Fruit fly (Drosophila melanogaster) whole organism, pupa: Measurements from ENCODE around the gene CCDC53.

Experiments
- CG10348 ChIP-seq: fragments of 200-800 bp; sonication (Bioruptor generic); IDR thresholded peaks from 2 replicates; pipeline ENCODE4 v1.3.6; 2022; ENCODE audit warnings: missing biosample characterization, missing genetic modification characterization
- CG12605 ChIP-seq: fragments of 200-800 bp; sonication (Bioruptor generic); IDR thresholded peaks from 2 replicates; pipeline ENCODE4 v1.3.6; 2022; ENCODE audit warnings: missing biosample characterization, missing genetic modification characterization
- CG13204 ChIP-seq: fragments of 200-800 bp; sonication (Bioruptor generic); optimal IDR thresholded peaks from 2 replicates; lab custom pipeline; 2018; ENCODE audit warnings: missing biosample characterization, mild to moderate bottlenecking, missing genetic modification characterization, moderate library complexity
- CG14655 ChIP-seq: fragments of 200-800 bp; sonication (Bioruptor generic); optimal IDR thresholded peaks from 3 replicates; lab custom pipeline; 2017; ENCODE audit warnings: mild to moderate bottlenecking, missing biosample characterization, missing genetic modification reagents, missing genetic modification characterization
- CG15710 ChIP-seq: fragments of 200-800 bp; sonication (Bioruptor generic); optimal IDR thresholded peaks from 2 replicates; lab custom pipeline; 2018; ENCODE audit warnings: missing biosample characterization, mild to moderate bottlenecking, missing genetic modification characterization, moderate library complexity
- CG17806 ChIP-seq: fragments of 200-800 bp; sonication (Bioruptor generic); optimal IDR thresholded peaks from 2 replicates; lab custom pipeline; 2018; ENCODE audit warnings: missing biosample characterization, mild to moderate bottlenecking, missing genetic modification characterization, moderate library complexity
- CG32121 ChIP-seq: fragments of 200-800 bp; sonication (Bioruptor generic); IDR thresholded peaks from 2 replicates; pipeline ENCODE4 v1.3.6; 2022; ENCODE audit warnings: missing biosample characterization, missing genetic modification characterization
- CG34367 ChIP-seq: fragments of 200-800 bp; sonication (Bioruptor generic); optimal IDR thresholded peaks from 2 replicates; lab custom pipeline; 2018; ENCODE audit warnings: missing biosample characterization, mild to moderate bottlenecking, missing genetic modification characterization
- CG4496 ChIP-seq: fragments of 200-800 bp; sonication (Bioruptor generic); IDR thresholded peaks from 3 replicates; pipeline ENCODE4 v1.3.6; 2022; ENCODE audit warnings: missing biosample characterization, missing genetic modification characterization
- CG8159 ChIP-seq: fragments of 200-800 bp; sonication (Bioruptor generic); optimal IDR thresholded peaks from 3 replicates; lab custom pipeline; 2018; ENCODE audit warnings: missing biosample characterization, mild to moderate bottlenecking, missing genetic modification characterization, moderate library complexity
- CG8301 ChIP-seq: fragments of 200-800 bp; sonication (Bioruptor generic); optimal IDR thresholded peaks from 2 replicates; lab custom pipeline; 2018; ENCODE audit warnings: missing biosample characterization, mild to moderate bottlenecking, missing genetic modification characterization
- CG9948 ChIP-seq: fragments of 200-800 bp; sonication (Bioruptor generic); optimal IDR thresholded peaks from 2 replicates; lab custom pipeline; 2018; ENCODE audit warnings: missing biosample characterization, mild to moderate bottlenecking, missing genetic modification characterization, moderate library complexity
- D1 ChIP-seq: fragments of 200-800 bp; sonication (Bioruptor generic); optimal IDR thresholded peaks from 2 replicates; lab custom pipeline; 2018; ENCODE audit warnings: missing biosample characterization, mild to moderate bottlenecking, missing genetic modification characterization, moderate library complexity
- EcR ChIP-seq: fragments of 200-800 bp; sonication (Bioruptor generic); optimal IDR thresholded peaks from 3 replicates; lab custom pipeline; 2019; ENCODE audit warnings: missing biosample characterization, missing genetic modification characterization, mild to moderate bottlenecking, moderate library complexity, missing genetic modification reagents
- Ets98B ChIP-seq: fragments of 200-800 bp; sonication (Bioruptor generic); IDR thresholded peaks from 2 replicates; pipeline ENCODE4 v1.3.6; 2022; ENCODE audit warnings: missing biosample characterization, missing genetic modification characterization
- Pif1A ChIP-seq: fragments of 200-800 bp; sonication (Bioruptor generic); optimal IDR thresholded peaks from 3 replicates; lab custom pipeline; 2016; ENCODE audit warnings: missing biosample characterization, missing genetic modification characterization
- Pif1B ChIP-seq: fragments of 200-800 bp; sonication (Bioruptor generic); optimal IDR thresholded peaks from 3 replicates; lab custom pipeline; 2016; ENCODE audit warnings: missing biosample characterization, missing genetic modification characterization
- Snoo ChIP-seq: fragments of 200-800 bp; sonication (Bioruptor generic); optimal IDR thresholded peaks from 3 replicates; lab custom pipeline; 2017; ENCODE audit warnings: missing biosample characterization, mild to moderate bottlenecking, missing genetic modification characterization, inconsistent platforms
- fd96Ca ChIP-seq: fragments of 200-800 bp; sonication (Bioruptor generic); IDR thresholded peaks from 3 replicates; pipeline ENCODE4 v1.3.6; 2022; ENCODE audit warnings: missing biosample characterization, missing genetic modification characterization
- gl ChIP-seq: fragments of 200-800 bp; sonication (Bioruptor generic); optimal IDR thresholded peaks from 2 replicates; lab custom pipeline; 2018; ENCODE audit warnings: missing biosample characterization, mild to moderate bottlenecking, missing genetic modification characterization
- rn ChIP-seq: fragments of 200-800 bp; sonication (Bioruptor generic); IDR thresholded peaks from 2 replicates; pipeline ENCODE4 v1.3.6; 2022; ENCODE audit warnings: missing biosample characterization, missing genetic modification characterization

Gene CCDC53

DNA sequence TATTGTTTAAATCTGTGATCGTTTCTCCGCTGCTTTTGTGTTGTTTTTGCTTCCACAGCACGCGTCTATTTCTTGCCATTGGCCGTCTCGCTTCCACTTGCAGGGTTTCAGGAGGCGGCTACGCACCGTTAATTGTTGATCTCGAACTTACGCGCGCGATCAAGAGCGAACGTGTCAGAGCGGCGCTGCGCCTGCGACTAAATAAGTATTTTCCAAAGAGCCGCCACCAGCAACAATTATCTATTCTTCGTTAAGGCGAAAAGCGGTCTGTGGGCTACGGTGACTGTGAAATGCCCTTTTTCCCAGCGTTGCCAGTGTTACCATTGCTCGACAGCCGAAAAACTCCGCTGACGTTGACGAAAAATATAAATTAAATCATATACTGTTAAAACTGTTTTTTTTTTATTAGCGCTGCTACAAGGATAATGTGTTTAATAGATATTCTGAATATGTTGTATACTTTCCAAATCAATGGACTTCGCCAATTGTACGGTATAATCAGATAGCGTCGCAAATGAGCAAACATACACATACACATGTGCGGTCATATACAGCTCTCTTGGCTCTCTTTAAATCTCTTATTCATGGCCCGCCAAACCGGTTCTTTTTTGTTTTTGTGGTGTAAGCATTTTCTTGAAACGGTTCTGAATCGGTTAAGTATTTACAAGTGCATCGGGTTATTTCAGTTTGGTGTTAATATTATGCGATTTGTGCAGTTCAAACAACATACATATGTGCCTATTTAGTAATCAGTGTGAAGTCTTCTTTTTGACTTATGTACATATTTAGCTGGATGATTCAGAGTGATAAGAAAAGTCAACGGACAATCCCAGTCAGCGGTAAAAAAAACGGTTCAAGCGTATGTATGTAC, 46.7 kb upstream of the CCDC53 start, which contains the start of gene pes:
Gene pes, minus strand, starts transcription at position 201 of the 871 bp plus-strand sequence.
- TF ChIP-seq CG34367 (tag; lab: Kevin White, UChicago) = peak; percentile 61
- peak; percentile 85 for TF ChIP-seq Ets98B
- peak; percentile 94 for TF ChIP-seq CG8159 (tag; lab: Kevin White, UChicago)
- TF ChIP-seq CG4496 = peak; percentile 93
- peak; percentile 94 for TF ChIP-seq CG32121
- peak; percentile 97 for TF ChIP-seq Pif1B (GFP tag; lab: Kevin White, UChicago)
- TF ChIP-seq CG13204 (GFP tag; lab: Kevin White, UChicago) = peak; percentile 51
- TF ChIP-seq EcR (GFP tag; lab: Kevin White, UChicago) = peak; percentile 75
- peak; percentile 91 for TF ChIP-seq Snoo
- TF ChIP-seq fd96Ca (GFP tag; lab: Robert Waterston, UW) = peak; percentile 96
- no peak for TF ChIP-seq CG12605 (GFP tag; lab: Robert Waterston, UW)
- TF ChIP-seq Pif1A (GFP tag; lab: Kevin White, UChicago) = peak; percentile 97
- peak; percentile 86 for TF ChIP-seq CG17806
- TF ChIP-seq gl (tag; lab: Kevin White, UChicago) = peak; percentile 75
- TF ChIP-seq CG10348 (GFP tag; lab: Robert Waterston, UW) = no peak; the same call in 1 of the 2 replicates
- peak; percentile 89 for TF ChIP-seq CG9948
- peak; percentile 91 for TF ChIP-seq D1 (tag; lab: Kevin White, UChicago)
- no peak for TF ChIP-seq CG15710
- peak; percentile 90 for TF ChIP-seq CG8301 (tag; lab: Kevin White, UChicago)
- peak; percentile 81 for TF ChIP-seq rn (GFP tag; lab: Robert Waterston, UW)
- peak; percentile 93 for TF ChIP-seq CG14655

DNA sequence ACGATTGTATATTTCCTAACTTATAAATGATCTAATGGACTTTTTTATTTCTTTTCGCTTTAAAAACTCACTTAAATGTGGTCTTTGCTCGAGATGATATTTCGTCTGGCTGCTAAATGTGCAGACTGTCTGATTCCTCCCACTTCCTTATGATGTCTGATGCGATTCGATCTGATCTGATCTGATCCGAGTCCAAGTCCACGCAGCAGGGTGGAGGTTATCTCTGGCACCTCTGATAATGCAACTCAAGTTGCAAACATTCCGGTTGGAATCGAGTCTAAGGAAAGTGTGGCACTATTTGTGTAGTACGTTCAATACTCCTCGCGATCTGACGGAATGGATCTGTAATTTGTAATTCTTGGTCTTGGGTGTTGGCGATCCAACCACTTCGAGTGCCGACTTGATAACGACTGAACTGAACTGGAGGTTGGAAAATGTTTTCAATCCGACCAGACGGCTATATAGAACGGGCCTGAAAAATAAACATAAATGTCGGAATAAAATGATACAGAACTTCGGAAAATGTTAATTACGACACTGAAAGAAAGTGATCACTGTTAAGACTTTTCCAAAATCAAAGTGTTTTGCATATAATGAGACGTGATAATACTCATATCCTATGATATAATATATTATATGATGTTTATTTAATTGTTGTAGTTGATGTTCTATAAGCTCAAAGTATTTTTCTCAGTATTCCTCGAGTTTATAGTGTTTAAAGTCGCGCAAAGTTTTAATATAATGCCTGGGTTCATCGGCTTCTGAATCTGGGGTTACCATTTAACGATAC, 43.4 kb upstream of the CCDC53 start:
- no peak; the same call in 1 of the 2 replicates for TF ChIP-seq Ets98B
- TF ChIP-seq CG9948 = peak; percentile 43
- TF ChIP-seq D1 (tag; lab: Kevin White, UChicago) = no peak
- TF ChIP-seq CG8159 (tag; lab: Kevin White, UChicago) = peak; percentile 74
- no peak for TF ChIP-seq CG13204 (GFP tag; lab: Kevin White, UChicago)
- peak; percentile 33 for TF ChIP-seq CG15710
- no peak for TF ChIP-seq rn (GFP tag; lab: Robert Waterston, UW)
- no peak for TF ChIP-seq Snoo
- no peak for TF ChIP-seq CG4496
- peak; percentile 52; the same call in 1 of the 2 replicates for TF ChIP-seq CG32121
- TF ChIP-seq Pif1B (GFP tag; lab: Kevin White, UChicago) = no peak
- peak; percentile 53 for TF ChIP-seq CG8301 (tag; lab: Kevin White, UChicago)
- TF ChIP-seq CG14655 = peak; percentile 67
- peak; percentile 64 for TF ChIP-seq CG17806
- TF ChIP-seq CG12605 (GFP tag; lab: Robert Waterston, UW) = 0 out of 2 replicates have a peak, but pooled peaks have one; percentile 16
- peak; percentile 39 for TF ChIP-seq CG34367 (tag; lab: Kevin White, UChicago)
- no peak for TF ChIP-seq Pif1A (GFP tag; lab: Kevin White, UChicago)
- no peak for TF ChIP-seq CG10348 (GFP tag; lab: Robert Waterston, UW)
- TF ChIP-seq gl (tag; lab: Kevin White, UChicago) = no peak
- TF ChIP-seq fd96Ca (GFP tag; lab: Robert Waterston, UW) = no peak
- TF ChIP-seq EcR (GFP tag; lab: Kevin White, UChicago) = peak; percentile 21

DNA sequence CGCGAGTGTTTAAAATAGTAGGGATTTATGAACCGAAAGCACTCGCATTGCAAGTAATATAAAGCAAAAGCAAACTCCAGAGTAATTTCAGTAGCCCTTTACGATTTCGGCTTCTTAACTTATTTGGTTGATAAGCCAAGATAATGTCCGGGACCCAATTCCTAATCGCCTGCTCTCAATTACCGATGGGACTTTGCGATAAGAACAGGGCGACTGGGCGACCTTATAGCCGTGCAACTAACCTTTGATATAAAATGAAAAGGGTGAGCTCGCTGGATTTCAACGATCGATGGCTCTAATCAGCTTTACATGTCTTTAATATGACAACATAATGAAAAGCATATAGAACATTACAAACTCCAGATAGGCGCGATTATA, 42.8 kb upstream of the CCDC53 start, which contains the start of gene CG7227:
Gene CG7227, minus strand, starts transcription at position 72 of the 378 bp plus-strand sequence.
- TF ChIP-seq rn (GFP tag; lab: Robert Waterston, UW) = no peak
- TF ChIP-seq CG10348 (GFP tag; lab: Robert Waterston, UW) = no peak
- TF ChIP-seq CG14655 = no peak
- TF ChIP-seq CG32121 = no peak
- no peak for TF ChIP-seq CG15710
- TF ChIP-seq Snoo = no peak
- no peak for TF ChIP-seq fd96Ca (GFP tag; lab: Robert Waterston, UW)
- no peak for TF ChIP-seq Pif1A (GFP tag; lab: Kevin White, UChicago)
- no peak for TF ChIP-seq CG4496
- no peak for TF ChIP-seq CG9948
- TF ChIP-seq CG8159 (tag; lab: Kevin White, UChicago) = no peak
- TF ChIP-seq CG17806 = no peak
- TF ChIP-seq gl (tag; lab: Kevin White, UChicago) = no peak
- no peak for TF ChIP-seq Pif1B (GFP tag; lab: Kevin White, UChicago)

DNA sequence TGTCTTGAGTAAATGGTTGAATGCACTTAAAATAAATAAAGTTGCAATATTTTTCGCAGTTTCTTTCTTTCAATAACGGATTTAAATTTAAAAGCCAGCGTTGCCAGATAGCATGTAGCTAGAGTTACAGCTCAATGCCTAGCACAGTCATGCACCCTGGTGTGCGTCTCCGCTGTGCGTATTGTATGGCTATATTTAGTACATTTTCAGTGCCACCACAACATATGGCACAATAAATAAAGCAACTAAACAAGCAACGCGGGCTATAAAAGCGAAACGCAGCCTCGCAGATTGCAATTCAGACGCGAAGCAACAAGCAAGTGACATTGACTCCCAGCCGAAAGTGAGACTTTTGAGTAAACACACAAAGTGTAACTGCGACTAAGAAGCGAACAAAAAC, 42.3 kb upstream of the CCDC53 start, which contains the start of gene Sirup:
Gene Sirup, plus strand, starts transcription at position 215 of the 400 bp plus-strand sequence.
- peak; percentile 4 for TF ChIP-seq Snoo
- peak; percentile 59 for TF ChIP-seq D1 (tag; lab: Kevin White, UChicago)
- peak; percentile 11 for TF ChIP-seq CG15710
- TF ChIP-seq CG32121 = peak; percentile 42; the same call in 1 of the 2 replicates
- peak; percentile 9 for TF ChIP-seq gl (tag; lab: Kevin White, UChicago)
- TF ChIP-seq Pif1B (GFP tag; lab: Kevin White, UChicago) = peak; percentile 16
- no peak for TF ChIP-seq CG17806
- TF ChIP-seq CG13204 (GFP tag; lab: Kevin White, UChicago) = peak; percentile 0
- no peak for TF ChIP-seq CG10348 (GFP tag; lab: Robert Waterston, UW)
- TF ChIP-seq CG12605 (GFP tag; lab: Robert Waterston, UW) = peak; percentile 75
- no peak for TF ChIP-seq CG8159 (tag; lab: Kevin White, UChicago)
- no peak for TF ChIP-seq fd96Ca (GFP tag; lab: Robert Waterston, UW)
- TF ChIP-seq CG4496 = 0 out of 3 replicates have a peak, but pooled peaks have one; percentile 36
- TF ChIP-seq CG34367 (tag; lab: Kevin White, UChicago) = peak; percentile 10
- peak; percentile 36 for TF ChIP-seq EcR (GFP tag; lab: Kevin White, UChicago)
- peak; percentile 48 for TF ChIP-seq Pif1A (GFP tag; lab: Kevin White, UChicago)
- TF ChIP-seq rn (GFP tag; lab: Robert Waterston, UW) = no peak
- TF ChIP-seq Ets98B = peak; percentile 59; the same call in 1 of the 2 replicates
